Fruit fly (Drosophila melanogaster): Measurements from ENCODE around the gene MED28.
A peak's percentile ranks its signal among the peaks of the same experiment; 100 is the strongest.

MED28 gene

DNA sequence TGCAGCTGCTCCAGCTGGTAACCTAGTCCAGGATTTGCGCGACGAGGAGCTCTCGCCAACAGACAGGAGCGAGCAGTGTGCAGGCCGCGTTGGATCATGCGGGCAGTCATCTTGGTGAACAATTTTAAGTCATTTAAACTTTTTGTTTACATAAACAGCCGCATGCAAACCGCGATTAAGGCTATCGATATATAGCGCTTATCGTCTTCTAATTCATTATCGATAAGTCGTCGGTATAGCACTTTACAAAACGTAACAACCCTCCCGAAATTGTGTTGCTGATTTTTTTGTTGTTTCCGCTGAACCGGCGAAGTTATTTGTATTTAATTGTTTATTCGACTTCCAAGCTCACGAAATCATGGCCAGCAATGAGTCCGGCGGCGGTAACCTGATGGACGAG lies at the start of gene MED28, which contains the start of gene CG4553:
Gene MED28, plus strand, starts transcription at position 260 of the 400 bp plus-strand sequence.
Gene CG4553, minus strand, starts transcription at position 172 of the 400 bp plus-strand sequence.
- TF ChIP-seq dl (GFP tag; optimal IDR thresholded peaks at IDR 0.05; ENCODE audit: insufficient read depth in 1 of 2, partially characterized antibody in 2 of 2) (no peak), Mio (GFP tag; optimal IDR thresholded peaks at IDR 0.05) (no peak), N (GFP tag; optimal IDR thresholded peaks at IDR 0.05) (no peak), Myc (optimal IDR thresholded peaks at IDR 0.05) (no peak), sage (GFP tag; optimal IDR thresholded peaks at IDR 0.05) (no peak), OdsH (GFP tag; optimal IDR thresholded peaks at IDR 0.05) (no peak), CrebA (GFP tag; optimal IDR thresholded peaks at IDR 0.05; ENCODE audit: borderline replicate concordance) (no peak), Rel (GFP tag; optimal IDR thresholded peaks at IDR 0.05) (no peak), Rel (tag; optimal IDR thresholded peaks at IDR 0.05) (no peak), pan (optimal IDR thresholded peaks at IDR 0.05) (no peak), Abd-B (GFP tag; optimal IDR thresholded peaks at IDR 0.05) (no peak), jim (GFP tag; optimal IDR thresholded peaks at IDR 0.05) (no peak)

DNA sequence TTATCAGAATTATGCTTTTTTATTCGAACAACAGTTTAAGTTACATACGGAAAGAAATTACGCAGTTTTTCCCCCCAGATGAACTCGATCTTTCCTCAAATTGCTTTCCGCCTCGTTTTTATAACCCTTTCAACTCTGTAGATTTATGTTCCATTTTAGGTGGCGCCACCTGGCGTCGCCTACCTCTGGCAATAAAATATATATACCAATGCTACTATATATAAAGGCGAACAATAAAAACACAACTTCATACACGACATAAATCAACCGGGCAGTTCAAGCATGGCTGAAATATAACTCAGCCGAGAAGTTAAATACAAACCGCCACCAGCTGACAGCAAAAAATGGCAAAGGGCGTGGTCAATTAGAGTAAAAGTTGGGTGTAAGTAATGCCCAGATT lies 49.6 kb upstream of the MED28 start:
- no peak for TF ChIP-seq Abd-B (GFP tag; optimal IDR thresholded peaks at IDR 0.05)
- no peak for TF ChIP-seq Myc (optimal IDR thresholded peaks at IDR 0.05)
- no peak for TF ChIP-seq CG9705 (GFP tag; optimal IDR thresholded peaks at IDR 0.05)
- TF ChIP-seq psq (GFP tag; optimal IDR thresholded peaks at IDR 0.05), result no peak
- TF ChIP-seq lola (GFP tag; optimal IDR thresholded peaks at IDR 0.05), result no peak
- TF ChIP-seq woc (GFP tag; optimal IDR thresholded peaks at IDR 0.05), result no peak
- TF ChIP-seq ey (GFP tag; optimal IDR thresholded peaks at IDR 0.05), result no peak
- TF ChIP-seq foxo (GFP tag; optimal IDR thresholded peaks at IDR 0.05), result no peak
- TF ChIP-seq tai (GFP tag; optimal IDR thresholded peaks at IDR 0.05), result no peak

DNA sequence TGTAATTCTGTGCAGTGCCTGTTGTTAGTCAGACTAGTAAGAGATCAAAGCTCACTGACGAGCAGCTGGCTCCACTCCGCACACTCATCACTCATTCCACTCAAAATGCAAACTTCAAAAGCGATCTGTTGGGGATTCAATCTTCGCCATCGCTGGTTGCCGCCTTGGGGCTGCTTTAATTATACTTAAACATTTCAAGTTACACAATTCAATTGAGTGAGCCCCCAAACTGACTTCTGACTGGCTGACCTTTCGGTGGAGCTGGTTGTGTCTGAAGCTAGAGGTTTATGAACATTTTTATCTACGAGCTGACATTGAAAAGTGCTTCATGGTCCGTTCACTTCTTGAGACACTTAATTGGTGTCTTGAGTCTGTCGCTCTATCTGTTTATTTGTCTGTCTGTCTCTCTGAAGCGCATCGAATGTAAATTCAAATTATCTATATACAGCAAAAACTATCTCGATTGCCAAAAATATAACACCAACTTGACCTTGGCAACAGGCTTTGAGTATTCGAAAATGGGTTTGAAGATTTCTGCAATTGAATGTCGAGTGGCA lies 39.5 kb upstream of the MED28 start:
- TF ChIP-seq jim (GFP tag; optimal IDR thresholded peaks at IDR 0.05), result no peak
- no peak for TF ChIP-seq ey (GFP tag; optimal IDR thresholded peaks at IDR 0.05)
- TF ChIP-seq OdsH (GFP tag; optimal IDR thresholded peaks at IDR 0.05), result no peak
- no peak for TF ChIP-seq br (GFP tag; optimal IDR thresholded peaks at IDR 0.05)
- TF ChIP-seq Rel (GFP tag; optimal IDR thresholded peaks at IDR 0.05), result no peak
- no peak for TF ChIP-seq Rel (tag; optimal IDR thresholded peaks at IDR 0.05)
- no peak for TF ChIP-seq Sp1 (GFP tag; optimal IDR thresholded peaks at IDR 0.05)
- no peak for TF ChIP-seq Vsx2 (GFP tag; optimal IDR thresholded peaks at IDR 0.05; ENCODE audit: partially characterized antibody)
- TF ChIP-seq h (GFP tag; optimal IDR thresholded peaks at IDR 0.05), result no peak
- no peak for TF ChIP-seq HLH106 (tag; optimal IDR thresholded peaks at IDR 0.05)
- no peak for TF ChIP-seq CG32264 (GFP tag; optimal IDR thresholded peaks at IDR 0.05)
- TF ChIP-seq foxo (GFP tag; optimal IDR thresholded peaks at IDR 0.05), result no peak

DNA sequence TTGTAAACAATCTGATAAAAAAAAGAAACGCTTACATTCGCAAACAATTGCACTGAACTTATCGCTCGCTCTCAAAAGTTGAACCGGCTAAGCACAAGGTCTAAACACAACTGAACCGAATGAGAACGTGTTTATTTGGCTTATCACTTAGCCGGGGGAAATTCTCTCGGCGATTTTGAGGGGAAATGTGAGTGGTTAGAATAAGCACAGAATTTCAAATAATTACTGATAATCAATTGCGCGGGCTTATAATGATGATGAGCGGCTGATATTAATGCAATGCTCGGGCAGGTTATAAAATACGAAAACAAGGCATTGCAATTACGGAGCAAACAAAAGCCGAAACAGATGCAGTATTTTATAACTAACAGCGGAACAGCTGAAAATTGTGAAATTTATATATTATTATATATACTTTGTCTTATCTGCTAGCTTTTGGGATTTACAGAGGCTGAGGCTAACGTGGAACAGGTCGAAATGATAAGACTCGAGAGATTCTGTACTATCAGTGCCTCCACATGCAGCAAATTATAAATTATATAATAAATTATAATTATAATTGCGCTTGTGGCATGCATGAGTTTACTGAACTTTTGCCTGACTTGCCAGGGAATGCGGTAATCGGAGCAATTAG lies 38.3 kb upstream of the MED28 start:
- TF ChIP-seq Rel (GFP tag; optimal IDR thresholded peaks at IDR 0.05) (no peak), Rel (tag; optimal IDR thresholded peaks at IDR 0.05) (peak; percentile 89), ey (GFP tag; optimal IDR thresholded peaks at IDR 0.05) (no peak)

DNA sequence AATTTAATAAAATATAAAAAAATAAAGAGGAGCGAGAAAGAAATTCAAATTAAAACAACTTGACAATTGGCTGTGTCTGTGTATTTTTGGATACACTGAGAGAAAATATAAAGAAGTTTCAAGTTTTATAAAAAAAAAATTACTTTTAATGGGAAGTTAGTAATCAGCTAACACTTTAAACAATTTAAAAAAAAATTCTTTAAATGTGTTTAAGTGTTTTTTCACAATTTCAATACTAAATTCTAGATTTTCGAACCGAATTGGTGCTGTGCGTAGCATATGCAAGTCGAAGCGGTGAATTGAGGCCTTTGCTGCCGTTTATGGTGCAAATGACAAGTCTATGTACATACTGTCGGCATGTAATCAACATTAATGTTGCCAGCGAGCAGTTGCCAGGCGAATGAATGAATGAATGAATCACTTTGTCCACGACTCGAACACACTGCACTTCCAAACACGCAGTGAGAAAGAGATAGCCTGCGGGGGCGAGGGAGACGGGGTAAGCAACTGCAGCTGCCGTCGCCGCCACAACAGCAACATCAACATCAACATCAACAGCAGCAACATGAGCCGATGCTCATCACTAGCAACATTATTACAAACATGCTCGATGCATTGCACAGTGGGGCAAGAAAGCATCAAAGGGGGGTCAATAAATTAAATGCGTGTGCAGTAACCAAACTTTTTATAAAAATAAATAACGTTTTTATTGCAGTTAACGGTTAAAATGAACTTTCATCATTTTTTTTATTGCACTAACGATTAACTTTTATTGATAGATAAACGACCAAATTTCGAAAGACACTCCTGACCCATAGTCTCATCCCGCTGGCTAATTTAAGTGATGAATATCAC lies 31.0 kb upstream of the MED28 start:
- TF ChIP-seq GATAd (GFP tag; optimal IDR thresholded peaks at IDR 0.05) (no peak), Mio (GFP tag; optimal IDR thresholded peaks at IDR 0.05) (no peak), sage (GFP tag; optimal IDR thresholded peaks at IDR 0.05) (no peak), rgr (GFP tag; optimal IDR thresholded peaks at IDR 0.05) (peak; percentile 65), jim (GFP tag; optimal IDR thresholded peaks at IDR 0.05) (no peak), fru (GFP tag; optimal IDR thresholded peaks at IDR 0.05) (peak; percentile 79), dmrt93B (GFP tag; optimal IDR thresholded peaks at IDR 0.05) (peak; percentile 24), dsf (GFP tag; optimal IDR thresholded peaks at IDR 0.05; ENCODE audit: borderline replicate concordance) (no peak), N (GFP tag; optimal IDR thresholded peaks at IDR 0.05) (no peak), br (GFP tag; optimal IDR thresholded peaks at IDR 0.05) (peak; percentile 51), dl (GFP tag; optimal IDR thresholded peaks at IDR 0.05; ENCODE audit: insufficient read depth in 1 of 2, partially characterized antibody in 2 of 2) (no peak), HLH106 (tag; optimal IDR thresholded peaks at IDR 0.05) (peak; percentile 59), Hr83 (GFP tag; optimal IDR thresholded peaks at IDR 0.05; ENCODE audit: poor library complexity, severe bottlenecking) (no peak), Myc (optimal IDR thresholded peaks at IDR 0.05) (no peak), usp (GFP tag; optimal IDR thresholded peaks at IDR 0.05) (no peak), woc (GFP tag; optimal IDR thresholded peaks at IDR 0.05) (peak; percentile 68), lola (GFP tag; optimal IDR thresholded peaks at IDR 0.05) (no peak), h (GFP tag; optimal IDR thresholded peaks at IDR 0.05) (peak; percentile 64), Jra (GFP tag; optimal IDR thresholded peaks at IDR 0.05) (peak; percentile 1), psq (GFP tag; optimal IDR thresholded peaks at IDR 0.05) (no peak), Vsx2 (GFP tag; optimal IDR thresholded peaks at IDR 0.05; ENCODE audit: partially characterized antibody) (no peak), Hnf4 (GFP tag; optimal IDR thresholded peaks at IDR 0.05) (peak; percentile 31), Rel (GFP tag; optimal IDR thresholded peaks at IDR 0.05) (no peak), Rel (tag; optimal IDR thresholded peaks at IDR 0.05) (no peak), Hr78 (GFP tag; optimal IDR thresholded peaks at IDR 0.05) (no peak), foxo (GFP tag; optimal IDR thresholded peaks at IDR 0.05) (peak in 1 of 2 experiments; percentile 70), pan (optimal IDR thresholded peaks at IDR 0.05) (no peak), Sp1 (GFP tag; optimal IDR thresholded peaks at IDR 0.05) (peak; percentile 28), tai (GFP tag; optimal IDR thresholded peaks at IDR 0.05) (no peak)
